Fruit fly (Drosophila melanogaster) whole organism, larva: ENCODE results near the gene rdgB.

ENCODE experiments used
- noc ChIP-seq: fragments of 200-800 bp; sonication (Bioruptor generic); optimal IDR thresholded peaks from 3 replicates; lab custom pipeline; 2019; ENCODE audit warnings: missing biosample characterization, mild to moderate bottlenecking, missing genetic modification characterization, moderate library complexity

Gene rdgB

DNA sequence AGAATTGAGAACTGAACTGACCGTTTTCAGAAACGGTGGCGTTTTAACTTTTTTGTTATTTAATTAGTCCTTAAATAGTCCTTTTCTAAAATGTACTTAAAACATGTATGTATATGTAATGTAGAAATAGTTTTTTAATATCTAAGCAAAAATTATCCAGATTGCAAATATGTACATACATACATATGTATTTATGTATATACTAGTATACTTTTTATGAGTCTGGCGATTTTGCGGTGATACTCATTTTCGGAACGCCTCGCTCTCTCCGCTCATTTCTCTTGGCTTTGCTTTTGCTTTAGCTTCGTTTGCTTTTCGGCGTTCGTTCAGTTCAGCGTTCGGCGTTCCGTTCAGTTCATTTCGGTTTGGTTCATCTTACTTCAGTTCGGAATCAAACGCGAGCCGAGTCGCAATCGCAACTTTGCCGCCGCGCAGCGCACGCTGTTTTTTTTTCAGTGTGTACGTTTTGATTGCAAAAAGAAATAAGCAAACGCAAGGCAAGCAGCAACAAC is at the start of gene rdgB:
Gene rdgB, plus strand, starts transcription at position 381 of the 512 bp plus-strand sequence.
- TF ChIP-seq noc (tag; lab: Kevin White, UChicago) = peak; percentile 14

DNA sequence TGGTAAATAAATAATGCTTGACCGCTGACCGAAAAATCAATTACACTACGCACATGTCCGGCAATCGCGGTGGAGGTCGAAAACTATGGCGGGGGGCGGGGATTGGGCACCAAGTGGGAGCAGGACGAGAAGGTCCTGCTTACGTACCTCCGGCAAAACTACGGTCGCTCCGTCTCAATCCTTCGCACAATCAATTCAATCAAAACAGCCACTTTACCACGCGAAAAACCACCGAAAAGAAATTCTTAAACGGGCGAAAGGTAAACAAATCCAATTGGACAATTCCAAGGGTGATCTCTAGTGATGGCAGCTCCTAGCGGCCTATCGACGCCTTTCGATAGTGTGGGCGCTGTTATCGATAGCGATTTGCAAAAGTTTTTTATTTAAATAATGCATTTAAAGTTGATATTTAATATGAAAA is 44.6 kb upstream of the rdgB start, which contains the start of gene Nadsyn:
Gene Nadsyn, minus strand, starts transcription at position 304 of the 421 bp plus-strand sequence.
- no peak for TF ChIP-seq noc (tag; lab: Kevin White, UChicago)

DNA sequence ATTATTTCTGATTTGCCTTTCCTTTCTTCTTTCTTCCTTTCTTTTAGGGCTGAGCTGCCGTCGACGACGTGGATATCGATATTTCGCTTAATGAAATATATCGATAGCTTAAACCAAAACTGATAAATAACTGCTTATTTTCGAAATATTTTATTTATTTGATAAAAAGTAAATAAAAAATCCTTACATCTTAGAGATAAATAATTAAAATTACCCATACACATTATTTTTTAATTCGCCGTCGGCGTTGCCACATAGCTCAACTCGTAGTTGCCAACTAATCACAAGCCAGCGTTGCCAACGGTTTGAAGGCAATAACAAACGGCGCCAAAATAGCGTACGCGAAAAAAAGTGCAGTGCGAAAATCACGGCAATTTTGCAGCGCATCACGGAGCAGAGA is 40.6 kb upstream of the rdgB start, which contains the start of the genes Mrgn1 and mus101:
Gene Mrgn1, minus strand, starts transcription at position 44 of the 400 bp plus-strand sequence.
Gene mus101, plus strand, starts transcription at position 313 of the 400 bp plus-strand sequence.
- TF ChIP-seq noc (tag; lab: Kevin White, UChicago) = no peak

DNA sequence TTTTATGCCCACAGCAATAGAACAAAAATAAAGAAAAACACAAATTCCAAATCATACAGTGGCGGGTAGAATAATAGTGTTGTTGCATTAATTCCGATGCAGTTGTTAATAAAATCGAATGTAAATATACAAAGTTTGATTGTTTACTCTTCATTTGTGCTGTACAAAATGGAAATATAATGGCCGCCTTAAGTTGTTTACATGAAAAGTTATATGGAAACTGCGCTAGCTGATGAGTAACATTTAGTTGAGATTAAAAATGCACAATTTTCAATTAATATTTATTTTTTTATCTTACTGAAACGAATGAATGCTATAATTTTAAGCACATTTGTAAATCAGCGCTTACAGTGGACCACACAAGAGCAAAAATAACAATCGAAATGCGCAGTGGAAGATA is 27.7 kb upstream of the rdgB start:
- TF ChIP-seq noc (tag; lab: Kevin White, UChicago) = no peak

DNA sequence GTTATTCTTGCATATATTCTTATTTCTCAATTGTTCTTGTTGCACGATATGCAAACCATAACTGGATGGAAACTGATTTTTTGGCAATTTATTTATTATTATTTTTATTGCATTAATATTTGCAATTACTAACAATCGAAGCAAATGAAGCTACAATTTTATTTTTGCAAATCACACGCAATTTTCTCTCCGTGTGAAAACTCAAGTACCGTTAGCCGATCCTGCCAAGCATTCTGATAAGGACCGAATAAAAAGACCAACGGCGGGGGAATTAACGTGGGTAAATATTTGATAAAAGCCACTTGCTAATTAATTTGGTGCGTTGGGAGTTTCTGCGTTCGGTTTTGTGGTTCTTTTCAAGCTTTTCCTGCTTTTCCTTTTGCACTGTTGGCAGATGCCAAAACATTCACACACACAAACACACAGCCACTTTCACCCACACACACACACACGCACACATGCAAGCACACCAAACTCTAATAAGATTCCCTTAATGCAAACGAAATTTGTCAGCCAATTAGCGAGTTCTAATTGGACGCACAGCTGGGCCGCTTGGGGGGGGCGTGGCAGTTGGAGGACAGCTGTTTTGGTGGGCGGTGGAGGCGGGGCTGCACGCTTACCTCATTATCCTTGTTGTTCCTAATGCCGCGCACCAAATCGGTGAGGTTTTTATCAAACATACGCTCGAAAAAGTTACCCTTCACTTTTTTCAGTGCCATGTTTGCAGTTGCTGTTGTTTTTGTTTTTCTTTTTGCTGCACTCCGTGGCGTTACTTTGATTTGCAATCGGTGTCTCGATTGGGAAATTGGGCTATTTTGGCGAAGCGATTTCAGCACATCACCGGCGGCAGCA is 27.0 kb upstream of the rdgB start:
- TF ChIP-seq noc (tag; lab: Kevin White, UChicago) = no peak

DNA sequence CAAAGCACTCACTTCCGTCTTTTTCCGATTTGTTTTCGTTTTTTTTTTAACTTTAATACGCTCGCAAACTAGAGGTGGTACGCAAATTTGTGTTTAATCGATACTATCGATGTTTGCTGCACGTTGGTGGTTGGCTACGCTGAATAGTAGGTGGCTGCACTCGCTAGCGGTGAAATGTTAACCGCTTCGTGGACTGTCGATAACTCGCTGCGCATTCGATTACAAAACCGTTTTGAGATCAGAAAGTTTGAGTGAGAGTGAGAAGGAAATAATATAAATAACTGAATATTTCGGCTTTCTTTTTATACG is 26.4 kb upstream of the rdgB start, which contains the start of gene g:
Gene g, minus strand, starts transcription at position 105 of the 309 bp plus-strand sequence.
- TF ChIP-seq noc (tag; lab: Kevin White, UChicago) = no peak

DNA sequence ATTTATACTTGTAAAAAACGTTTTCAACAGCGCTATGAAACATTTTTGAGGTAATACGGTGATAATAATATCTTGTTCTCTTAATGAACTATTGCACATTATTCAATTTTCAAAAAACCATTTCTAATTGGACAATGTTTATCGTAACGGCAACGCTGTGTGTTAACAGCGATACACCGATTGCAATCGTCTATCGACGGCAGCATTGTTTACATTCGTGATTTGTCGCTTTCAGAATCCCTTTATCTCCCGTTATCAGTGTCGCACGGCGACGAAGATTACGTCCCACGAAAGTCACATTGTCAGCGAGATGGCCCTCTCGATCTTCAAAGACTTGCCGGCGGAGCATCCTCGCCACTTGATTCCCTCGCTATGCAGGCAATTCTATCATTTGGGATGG is 24.6 kb upstream of the rdgB start, which contains the start of gene CG11134:
Gene CG11134, plus strand, starts transcription at position 4 of the 400 bp plus-strand sequence.
- no peak for TF ChIP-seq noc (tag; lab: Kevin White, UChicago)

DNA sequence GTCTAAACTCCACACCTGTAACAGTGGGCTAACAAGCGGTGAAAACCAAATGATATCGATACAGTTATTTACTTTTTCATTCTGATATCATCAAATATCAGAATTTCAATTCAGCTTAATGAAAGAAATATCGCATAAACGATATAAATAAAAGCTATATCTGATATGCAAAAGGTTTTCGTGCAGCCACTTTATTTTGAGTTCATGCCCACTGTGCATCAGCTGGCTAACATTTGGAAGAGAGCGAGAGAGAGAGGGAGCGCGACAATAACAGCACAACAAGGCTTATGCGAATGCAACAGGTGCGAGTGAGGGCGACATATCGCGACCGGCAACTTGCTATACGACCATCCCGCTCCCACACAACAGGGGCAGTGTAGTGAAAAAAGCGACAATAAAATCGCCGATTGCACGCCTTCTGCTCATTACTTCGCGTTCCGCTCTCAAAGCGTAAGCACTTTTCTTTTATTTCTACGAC is 23.1 kb upstream of the rdgB start, which contains the start of gene CG11151:
Gene CG11151, plus strand, starts transcription at position 334 of the 478 bp plus-strand sequence.
- peak; percentile 95 for TF ChIP-seq noc (tag; lab: Kevin White, UChicago)

DNA sequence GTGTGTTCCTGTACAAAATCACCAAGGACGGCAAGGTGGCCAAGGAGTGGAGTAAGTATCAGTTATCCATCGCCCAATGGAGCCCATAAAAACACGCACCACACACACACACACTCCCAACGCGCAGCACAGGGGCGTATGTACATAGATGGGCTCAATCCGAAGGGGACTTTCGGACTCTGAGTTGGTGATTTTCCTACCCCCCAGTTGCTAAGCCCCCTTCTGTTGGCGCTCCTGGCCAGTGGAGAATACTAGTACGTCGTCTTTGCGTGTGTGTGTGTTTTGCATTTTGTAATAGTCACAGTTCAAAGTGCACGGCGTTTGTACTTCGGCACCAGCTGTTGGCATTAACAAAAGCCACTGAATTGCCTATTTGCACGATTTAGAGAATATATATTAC is 22.5 kb upstream of the rdgB start:
- TF ChIP-seq noc (tag; lab: Kevin White, UChicago) = peak; percentile 15

DNA sequence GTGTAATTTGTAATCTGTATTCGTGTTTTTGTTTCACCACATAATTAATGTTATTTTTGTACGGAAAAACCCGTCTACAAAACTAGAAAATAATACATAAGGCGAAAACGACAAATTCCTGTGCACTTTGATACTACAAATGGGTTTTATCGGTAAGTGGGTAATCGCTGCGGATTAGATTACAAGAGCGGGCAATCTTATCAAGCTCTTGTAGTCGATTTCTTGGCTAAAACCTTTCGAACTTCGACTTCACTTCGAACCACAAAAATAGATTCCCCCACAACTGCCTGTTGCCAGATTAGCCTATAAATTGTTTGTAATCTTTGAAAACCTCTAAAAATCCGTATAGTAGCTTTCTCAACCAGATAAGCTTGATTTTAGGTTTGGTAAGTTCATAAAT is 21.6 kb upstream of the rdgB start:
- no peak for TF ChIP-seq noc (tag; lab: Kevin White, UChicago)

DNA sequence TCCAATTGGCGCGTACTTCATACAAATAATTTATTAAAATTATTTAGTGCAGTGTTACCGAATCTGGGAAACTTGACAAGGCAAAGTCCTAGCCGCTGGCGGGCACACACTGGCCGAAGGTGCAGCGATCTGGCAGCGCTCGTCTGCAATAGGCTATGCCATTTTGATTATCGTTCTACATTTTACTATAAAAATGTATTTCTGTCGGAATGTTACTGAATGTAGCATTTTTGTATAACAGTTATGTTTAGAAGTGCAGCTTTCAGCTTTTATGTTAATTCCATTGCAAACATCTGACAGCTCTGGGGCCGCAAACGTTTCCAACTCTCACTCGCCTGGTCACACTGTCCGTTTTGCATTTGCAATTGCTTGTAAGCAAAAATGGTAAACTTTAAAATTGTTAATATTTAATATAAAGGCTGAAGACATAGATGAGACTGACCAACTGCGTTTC is 17.9 kb upstream of the rdgB start, which contains the start of gene Grip91:
Gene Grip91, minus strand, starts transcription at position 85 of the 454 bp plus-strand sequence.
- TF ChIP-seq noc (tag; lab: Kevin White, UChicago) = no peak

DNA sequence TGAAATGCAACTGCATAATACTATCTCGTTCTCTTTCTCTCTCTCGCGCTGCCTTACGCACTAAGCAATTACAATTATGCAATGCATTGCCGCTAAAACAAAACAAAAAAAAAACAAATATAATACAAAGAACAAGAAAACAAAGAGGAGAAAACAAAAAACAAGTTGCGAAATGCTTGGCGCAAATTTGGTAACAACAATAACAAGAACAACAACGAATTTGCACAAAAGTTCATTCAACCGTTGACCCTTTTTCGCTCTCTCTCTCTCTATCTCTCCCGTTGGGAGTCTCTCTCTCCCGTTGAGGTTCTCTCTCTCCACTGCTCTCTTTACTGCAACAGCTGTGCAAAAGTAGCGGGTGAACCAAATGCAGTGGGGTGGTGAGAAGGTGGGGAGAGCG is 15.5 kb upstream of the rdgB start:
- TF ChIP-seq noc (tag; lab: Kevin White, UChicago) = no peak

DNA sequence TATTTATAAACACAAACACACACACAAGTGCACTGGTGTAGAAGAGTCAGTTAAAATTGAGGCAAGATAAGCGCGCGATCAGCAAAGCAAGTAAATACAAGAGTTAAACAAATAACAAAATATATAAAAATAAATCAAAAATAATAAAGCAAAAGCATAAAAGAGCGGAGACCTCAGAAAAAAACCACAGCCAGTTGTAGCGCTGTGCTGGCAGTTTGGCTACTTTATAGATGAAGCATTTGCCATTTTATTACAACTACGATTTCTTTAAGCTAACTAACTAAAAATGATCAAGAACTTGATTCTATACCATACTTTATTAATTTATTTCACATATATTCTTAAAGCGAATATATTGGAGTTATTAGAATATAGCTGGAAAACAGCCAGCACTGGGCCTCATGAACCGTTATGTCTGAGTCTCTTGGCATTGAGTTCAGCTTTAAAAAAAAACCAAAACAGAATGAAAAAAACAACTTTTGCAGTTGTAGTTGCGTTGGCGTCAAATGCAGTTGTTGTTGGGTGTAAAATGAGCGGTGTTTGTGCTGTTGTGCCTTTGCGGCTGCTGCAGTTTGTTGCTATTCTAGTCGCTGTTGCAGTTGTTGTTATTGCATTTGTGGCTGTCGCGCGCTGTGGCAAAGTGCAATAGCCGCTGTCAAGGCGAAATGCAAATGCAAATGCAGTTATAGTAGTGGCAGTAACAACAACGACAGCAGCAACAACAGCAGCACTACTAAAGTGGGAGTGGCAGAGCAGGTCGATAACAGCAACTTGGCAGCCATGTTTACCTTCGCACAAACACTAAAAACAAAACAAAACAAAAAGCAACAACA is 14.7 kb upstream of the rdgB start:
- TF ChIP-seq noc (tag; lab: Kevin White, UChicago) = no peak

DNA sequence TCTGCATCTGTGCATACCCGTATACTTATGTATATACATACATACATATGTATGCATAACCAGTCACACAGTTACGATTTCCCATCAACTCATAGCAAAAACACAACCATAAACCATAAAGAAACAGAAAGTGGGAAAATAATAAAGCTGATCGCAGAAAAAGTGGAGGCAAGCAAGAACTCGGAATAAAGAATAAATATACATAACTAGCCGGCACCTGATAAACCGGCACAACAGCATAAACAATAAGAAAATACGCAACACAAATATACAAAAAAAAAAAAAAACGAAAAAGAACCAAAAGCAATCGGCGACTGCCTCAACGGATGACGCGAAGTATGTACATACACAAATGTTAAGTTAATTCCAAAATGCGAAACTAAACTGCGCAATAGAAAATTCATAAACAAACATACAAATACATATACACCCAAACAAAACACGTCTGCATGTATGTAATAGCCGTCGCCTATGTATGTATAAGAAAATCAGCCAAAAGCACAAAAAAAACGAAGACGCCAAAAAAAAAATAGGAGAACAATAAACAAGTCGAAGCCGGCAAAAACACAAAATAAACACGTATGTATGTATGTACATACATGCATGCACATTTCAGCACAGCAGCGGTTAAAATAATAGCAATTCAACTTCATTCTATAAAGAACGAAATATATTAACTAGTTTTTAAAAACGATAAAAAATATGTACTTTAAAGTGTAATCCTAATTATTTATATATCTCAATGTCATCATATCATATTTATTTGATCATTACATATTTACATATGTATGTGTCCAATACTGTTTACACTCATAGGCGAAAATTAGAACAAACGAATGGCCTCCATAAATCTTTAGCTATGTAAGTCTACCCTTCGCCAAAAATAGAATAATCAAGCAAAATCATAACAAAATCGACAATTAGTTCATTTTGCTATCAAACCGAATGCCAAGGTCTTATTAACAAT is 13.4 kb upstream of the rdgB start:
- TF ChIP-seq noc (tag; lab: Kevin White, UChicago) = peak; percentile 82
